Fruit fly (Drosophila melanogaster) whole organism, embryonic: ENCODE measurements around the gene CG6225.

Experiments used
- Atf6 ChIP-seq: fragments of 200-800 bp; sonication (Bioruptor generic); IDR thresholded peaks from 2 replicates; pipeline ENCODE4 v1.3.6; 2022; ENCODE audit warnings: missing biosample characterization, missing genetic modification characterization
- Awh ChIP-seq: fragments of 200-800 bp; sonication (Bioruptor generic); IDR thresholded peaks from 2 replicates; pipeline ENCODE4, ENCODE4 v1.3.6; 2022; ENCODE audit warnings: missing biosample characterization, missing genetic modification characterization
- Bdp1 ChIP-seq: fragments of 200-800 bp; sonication (Bioruptor generic); optimal IDR thresholded peaks from 3 replicates; lab custom pipeline; 2016; ENCODE audit warnings: missing biosample characterization, missing genetic modification characterization
- CG11695 ChIP-seq: fragments of 200-800 bp; sonication (Bioruptor generic); IDR thresholded peaks from 3 replicates; pipeline ENCODE4 v1.3.6; 2022; ENCODE audit warnings: missing biosample characterization, missing genetic modification characterization
- CG11696 ChIP-seq: fragments of 200-800 bp; sonication (Bioruptor generic); IDR thresholded peaks from 2 replicates; pipeline ENCODE4 v1.3.6; 2022; ENCODE audit warnings: missing biosample characterization, missing genetic modification characterization
- CG12236 ChIP-seq: fragments of 200-800 bp; sonication (Bioruptor generic); optimal IDR thresholded peaks from 2 replicates; lab custom pipeline; 2016; ENCODE audit warnings: missing biosample characterization, missing genetic modification characterization
- CG12299 ChIP-seq: fragments of 200-800 bp; sonication (Bioruptor generic); optimal IDR thresholded peaks from 2 replicates; lab custom pipeline; 2018; ENCODE audit warnings: missing biosample characterization, mild to moderate bottlenecking, missing genetic modification characterization
- CG12391 ChIP-seq: fragments of 200-800 bp; sonication (Bioruptor generic); optimal IDR thresholded peaks from 3 replicates; lab custom pipeline; 2018; ENCODE audit warnings: missing biosample characterization, mild to moderate bottlenecking, missing genetic modification characterization, moderate library complexity
- CG13296 ChIP-seq: fragments of 200-800 bp; sonication (Bioruptor generic); optimal IDR thresholded peaks from 3 replicates; lab custom pipeline; 2018; ENCODE audit warnings: missing biosample characterization, mild to moderate bottlenecking, missing genetic modification characterization
- CG1602 ChIP-seq: fragments of 200-800 bp; sonication (Bioruptor generic); optimal IDR thresholded peaks from 3 replicates; lab custom pipeline; 2016; ENCODE audit warnings: missing biosample characterization, missing genetic modification characterization
- CG17361 ChIP-seq: fragments of 200-800 bp; sonication (Bioruptor generic); IDR thresholded peaks from 3 replicates; pipeline ENCODE4 v1.3.6; 2022; ENCODE audit warnings: missing biosample characterization, missing genetic modification characterization
- CG17568 ChIP-seq: fragments of 200-800 bp; sonication (Bioruptor generic); optimal IDR thresholded peaks from 2 replicates; lab custom pipeline; 2018; ENCODE audit warnings: missing biosample characterization, mild to moderate bottlenecking, missing genetic modification characterization, moderate library complexity
- CG18476 ChIP-seq: fragments of 200-800 bp; sonication (Bioruptor generic); optimal IDR thresholded peaks from 2 replicates; lab custom pipeline; 2016; ENCODE audit warnings: missing biosample characterization, mild to moderate bottlenecking, missing genetic modification characterization
- CG18599 ChIP-seq: fragments of 200-800 bp; sonication (Bioruptor generic); optimal IDR thresholded peaks from 3 replicates; lab custom pipeline; 2017; ENCODE audit warnings: missing biosample characterization, missing genetic modification characterization, mild to moderate bottlenecking, moderate library complexity, missing genetic modification reagents
- CG2199 ChIP-seq: fragments of 200-800 bp; sonication (Bioruptor generic); IDR thresholded peaks from 3 replicates; pipeline ENCODE4 v1.3.6; 2022; ENCODE audit warnings: missing biosample characterization, missing genetic modification characterization
- CG30403 ChIP-seq: fragments of 200-800 bp; sonication (Bioruptor generic); optimal IDR thresholded peaks from 3 replicates; lab custom pipeline; 2016; ENCODE audit warnings: missing biosample characterization, missing genetic modification characterization
- CG3163 ChIP-seq: fragments of 200-800 bp; sonication (Bioruptor generic); optimal IDR thresholded peaks from 3 replicates; lab custom pipeline; 2016; ENCODE audit warnings: missing biosample characterization, missing genetic modification characterization
- CG33213 ChIP-seq: fragments of 200-800 bp; sonication (Bioruptor generic); optimal IDR thresholded peaks from 3 replicates; lab custom pipeline; 2016; ENCODE audit warnings: missing biosample characterization, missing genetic modification characterization
- CG4424 ChIP-seq: fragments of 200-800 bp; sonication (Bioruptor generic); optimal IDR thresholded peaks from 3 replicates; lab custom pipeline; 2016; ENCODE audit warnings: missing biosample characterization, missing genetic modification characterization
- CG6683 ChIP-seq: fragments of 200-800 bp; sonication (Bioruptor generic); optimal IDR thresholded peaks from 2 replicates; lab custom pipeline; 2017; ENCODE audit warnings: missing biosample characterization, mild to moderate bottlenecking, missing genetic modification characterization, missing genetic modification reagents
- CG8478 ChIP-seq: fragments of >200 bp; optimal IDR thresholded peaks from 2 replicates; lab custom pipeline; 2018
- CG9817 ChIP-seq: fragments of 200-800 bp; sonication (Bioruptor generic); optimal IDR thresholded peaks from 2 replicates; lab custom pipeline; 2018; ENCODE audit warnings: missing biosample characterization, mild to moderate bottlenecking, missing genetic modification characterization, moderate library complexity
- ERR ChIP-seq: fragments of 200-800 bp; sonication (Bioruptor generic); optimal IDR thresholded peaks from 2 replicates; lab custom pipeline; 2016; ENCODE audit warnings: missing biosample characterization, missing genetic modification characterization
- Ets65A ChIP-seq: fragments of 200-800 bp; sonication (Bioruptor generic); peaks from one replicate; lab custom pipeline; 2016; ENCODE audit warnings: missing biosample characterization, missing genetic modification characterization
- HHEX ChIP-seq: fragments of 200-800 bp; sonication (Bioruptor generic); optimal IDR thresholded peaks from 3 replicates; lab custom pipeline; 2017; ENCODE audit warnings: missing biosample characterization, mild to moderate bottlenecking, missing genetic modification characterization, missing genetic modification reagents
- Hr78 ChIP-seq, 2 experiments: fragments of 200-800 bp in 1 of 2; fragments of >200 bp in 1 of 2; sonication (Bioruptor generic) in 1 of 2; optimal IDR thresholded peaks; 2 replicates each; lab custom pipeline; 2017 to 2019; ENCODE audit warnings: missing biosample characterization in 2 of 2, missing genetic modification characterization in 2 of 2, mild to moderate bottlenecking in 1 of 2, moderate library complexity in 1 of 2
- MBD-R2 ChIP-seq: fragments of 200-800 bp; sonication (Bioruptor generic); IDR thresholded peaks from 2 replicates; pipeline ENCODE4 v1.3.6; 2022; ENCODE audit warnings: missing biosample characterization, missing genetic modification characterization
- Stat92E ChIP-seq, 3 experiments: fragments of >200 bp in 2 of 3; fragments of 200-800 bp in 1 of 3; sonication (Bioruptor generic) in 1 of 3; optimal IDR thresholded peaks; 2 replicates each; lab custom pipeline; 2017 to 2019; ENCODE audit warnings: missing biosample characterization in 3 of 3, missing genetic modification characterization in 3 of 3, mild to moderate bottlenecking in 1 of 3, moderate library complexity in 1 of 3
- Taf1 ChIP-seq: fragments of 200-800 bp; sonication (Bioruptor generic); IDR thresholded peaks from 2 replicates; pipeline ENCODE4 v1.3.6; 2022; ENCODE audit warnings: missing biosample characterization, missing genetic modification characterization
- Vsx1 ChIP-seq: fragments of 200-800 bp; sonication (Bioruptor generic); optimal IDR thresholded peaks from 2 replicates; lab custom pipeline; 2017; ENCODE audit warnings: missing biosample characterization, mild to moderate bottlenecking, missing genetic modification characterization, missing genetic modification reagents
- bbx ChIP-seq: fragments of 200-800 bp; sonication (Bioruptor generic); IDR thresholded peaks from 2 replicates; pipeline ENCODE4 v1.3.6; 2022; ENCODE audit warnings: missing biosample characterization, missing genetic modification characterization; ENCODE audit not compliant: partially characterized antibody
- cas ChIP-seq: fragments of 200-800 bp; sonication (Bioruptor generic); IDR thresholded peaks from 2 replicates; pipeline ENCODE4 v1.3.6; 2022; ENCODE audit warnings: missing biosample characterization, missing genetic modification characterization
- caup ChIP-seq: fragments of 200-800 bp; sonication (Bioruptor generic); optimal IDR thresholded peaks from 3 replicates; lab custom pipeline; 2017; ENCODE audit warnings: missing biosample characterization, mild to moderate bottlenecking, missing genetic modification characterization, moderate library complexity; ENCODE audit not compliant: severe bottlenecking
- cg ChIP-seq: fragments of 200-800 bp; sonication (Bioruptor generic); optimal IDR thresholded peaks from 3 replicates; lab custom pipeline; 2019; ENCODE audit warnings: missing biosample characterization, mild to moderate bottlenecking, missing genetic modification characterization, moderate library complexity
- danr ChIP-seq: fragments of 200-800 bp; sonication (Bioruptor generic); IDR thresholded peaks from 2 replicates; pipeline ENCODE4 v1.3.6; 2022; ENCODE audit warnings: missing biosample characterization, missing genetic modification characterization
- dpn ChIP-seq, 2 experiments: fragments of 200-800 bp; sonication (Bioruptor generic); optimal IDR thresholded peaks; 3 replicates each; lab custom pipeline; 2016; ENCODE audit warnings: missing biosample characterization in 2 of 2, missing genetic modification characterization in 2 of 2
- dysf ChIP-seq: fragments of 200-800 bp; sonication (Bioruptor generic); IDR thresholded peaks from 3 replicates; pipeline ENCODE4 v1.3.6; 2022; ENCODE audit warnings: missing biosample characterization, missing genetic modification characterization
- ftz-f1 ChIP-seq: fragments of 200-800 bp; sonication (Bioruptor generic); optimal IDR thresholded peaks from 2 replicates; lab custom pipeline; 2016; ENCODE audit warnings: missing biosample characterization, missing genetic modification characterization
- gcm2 ChIP-seq: fragments of 200-800 bp; sonication (Bioruptor generic); optimal IDR thresholded peaks from 2 replicates; lab custom pipeline; 2016; ENCODE audit warnings: missing biosample characterization, missing genetic modification characterization
- gsb-n ChIP-seq: fragments of 200-800 bp; sonication (Bioruptor generic); optimal IDR thresholded peaks from 3 replicates; lab custom pipeline; 2018; ENCODE audit warnings: missing biosample characterization, mild to moderate bottlenecking, missing genetic modification characterization
- phol ChIP-seq: fragments of 200-800 bp; sonication (Bioruptor generic); optimal IDR thresholded peaks from 3 replicates; lab custom pipeline; 2018; ENCODE audit warnings: missing biosample characterization, mild to moderate bottlenecking, missing genetic modification characterization, moderate library complexity
- slou ChIP-seq: fragments of 200-800 bp; sonication (Bioruptor generic); optimal IDR thresholded peaks from 3 replicates; lab custom pipeline; 2016; ENCODE audit warnings: missing biosample characterization, missing genetic modification characterization
- slp2 ChIP-seq: fragments of 200-800 bp; sonication (Bioruptor generic); optimal IDR thresholded peaks from 2 replicates; lab custom pipeline; 2016; ENCODE audit warnings: missing biosample characterization, missing genetic modification characterization
- sr ChIP-seq: fragments of 200-800 bp; sonication (Bioruptor generic); IDR thresholded peaks from 3 replicates; pipeline ENCODE4 v1.3.6; 2022; ENCODE audit warnings: missing biosample characterization, missing genetic modification characterization
- stc ChIP-seq: fragments of 200-800 bp; sonication (Bioruptor generic); IDR thresholded peaks from 2 replicates; pipeline ENCODE4 v1.3.6; 2022; ENCODE audit warnings: missing biosample characterization, missing genetic modification characterization
- unc-4 ChIP-seq: fragments of 200-800 bp; sonication (Bioruptor generic); IDR thresholded peaks from 2 replicates; pipeline ENCODE4 v1.3.6; 2022; ENCODE audit warnings: missing biosample characterization, missing genetic modification characterization; ENCODE audit not compliant: partially characterized antibody
- wdn ChIP-seq: fragments of 200-800 bp; sonication (Bioruptor generic); IDR thresholded peaks from 2 replicates; pipeline ENCODE4 v1.3.6; 2022; ENCODE audit warnings: missing biosample characterization, missing genetic modification characterization
- zen ChIP-seq: fragments of 200-800 bp; sonication (Bioruptor generic); optimal IDR thresholded peaks from 3 replicates; lab custom pipeline; 2018; ENCODE audit warnings: missing biosample characterization, mild to moderate bottlenecking, missing genetic modification characterization, moderate library complexity
- zen2 ChIP-seq: fragments of 200-800 bp; sonication (Bioruptor generic); IDR thresholded peaks from 3 replicates; pipeline ENCODE4 v1.3.6; 2022; ENCODE audit warnings: missing biosample characterization, missing genetic modification characterization; ENCODE audit not compliant: partially characterized antibody

Gene CG6225

dm6 chr3R:12653511-12654252 lies 695 bp upstream of the CG6225 start (continued):
- TF ChIP-seq dpn (GFP tag; optimal IDR thresholded peaks at IDR 0.05; lab: Kevin White, UChicago) (peak; percentile 80 to 88), slp2 (peak; percentile 84), Awh (GFP tag; lab: Robert Waterston, UW) (peak; percentile 73; the same call in 1 of the 2 replicates), cas (GFP tag; lab: Robert Waterston, UW) (no peak), CG4424 (peak; percentile 72), slou (GFP tag; lab: Kevin White, UChicago) (peak; percentile 17), CG17361 (peak; percentile 92), HHEX (GFP tag; lab: Kevin White, UChicago) (peak; percentile 83), MBD-R2 (GFP tag; lab: Robert Waterston, UW) (peak; percentile 33; the same call in 1 of the 2 replicates), Taf1 (GFP tag; lab: Robert Waterston, UW) (peak; percentile 52; the same call in 1 of the 2 replicates), caup (GFP tag; lab: Kevin White, UChicago) (peak; percentile 60), Stat92E (GFP tag; optimal IDR thresholded peaks at IDR 0.05; lab: Kevin White, UChicago) (no peak), CG11695 (GFP tag; lab: Robert Waterston, UW) (peak; percentile 85; the same call in 2 of the 3 replicates), CG12236 (peak; percentile 48), Vsx1 (GFP tag; lab: Kevin White, UChicago) (peak; percentile 27), wdn (GFP tag; lab: Robert Waterston, UW) (peak; percentile 55), CG9817 (tag; lab: Kevin White, UChicago) (peak; percentile 78), sr (no peak; the same call in 2 of the 3 replicates), CG18599 (peak; percentile 75), unc-4 (no peak), bbx (no peak), Bdp1 (GFP tag; lab: Kevin White, UChicago) (peak; percentile 66), CG3163 (GFP tag; lab: Kevin White, UChicago) (peak; percentile 61), phol (tag; lab: Kevin White, UChicago) (peak; percentile 86), CG1602 (GFP tag; lab: Kevin White, UChicago) (peak; percentile 58), zen (tag; lab: Kevin White, UChicago) (peak; percentile 28), CG12299 (tag; lab: Kevin White, UChicago) (peak; percentile 66), CG6683 (no peak), gsb-n (tag; lab: Kevin White, UChicago) (peak; percentile 27), CG30403 (peak; percentile 84), CG13296 (GFP tag; lab: Kevin White, UChicago) (peak; percentile 66), CG18476 (GFP tag; lab: Kevin White, UChicago) (peak; percentile 32), Hr78 (GFP tag; optimal IDR thresholded peaks at IDR 0.05; lab: Kevin White, UChicago) (peak in 1 of 2 experiments; percentile 8), CG2199 (GFP tag; lab: Robert Waterston, UW) (no peak), CG11696 (GFP tag; lab: Robert Waterston, UW) (0 out of 2 replicates have a peak, but pooled peaks have one; percentile 46), dysf (peak; percentile 93), Ets65A (GFP tag; lab: Kevin White, UChicago) (peak; percentile 96), cg (GFP tag; lab: Kevin White, UChicago) (no peak), zen2 (no peak), CG8478 (lab: Kevin White, UChicago) (no peak), CG33213 (GFP tag; lab: Kevin White, UChicago) (peak; percentile 64), CG12391 (peak; percentile 77), ERR (GFP tag; lab: Kevin White, UChicago) (peak; percentile 66), Atf6 (GFP tag; lab: Robert Waterston, UW) (peak; percentile 87; the same call in 1 of the 2 replicates), CG17568 (GFP tag; lab: Kevin White, UChicago) (peak; percentile 54), ftz-f1 (GFP tag; lab: Kevin White, UChicago) (no peak), gcm2 (GFP tag; lab: Kevin White, UChicago) (peak; percentile 56), danr (peak; percentile 80), stc (GFP tag; lab: Robert Waterston, UW) (peak; percentile 87)
